Worm (Caenorhabditis elegans): ENCODE measurements around the gene nbet-1.

ce11 chrIV:5224238-5224637 is 14.9 kb downstream of the nbet-1 start, which contains the start of gene Y59E9AL.8:
- no peak for TF ChIP-seq unc-30 (tag; optimal IDR thresholded peaks at IDR 0.05)
- TF ChIP-seq egl-13 (tag; optimal IDR thresholded peaks at IDR 0.05), result no peak
- no peak for TF ChIP-seq lin-15B (tag; optimal IDR thresholded peaks at IDR 0.05)
- TF ChIP-seq nhr-12 (tag; optimal IDR thresholded peaks at IDR 0.05), result no peak
- no peak for TF ChIP-seq dpl-1 (GFP tag; optimal IDR thresholded peaks at IDR 0.05)
- TF ChIP-seq lin-13 (GFP tag; optimal IDR thresholded peaks at IDR 0.05), result no peak
- TF ChIP-seq blmp-1 (tag; optimal IDR thresholded peaks at IDR 0.05), result no peak
- TF ChIP-seq unc-62 (GFP tag; optimal IDR thresholded peaks at IDR 0.05), result no peak
- TF ChIP-seq mef-2 (tag; optimal IDR thresholded peaks at IDR 0.05), result no peak
- no peak for TF ChIP-seq snpc-4 (tag; optimal IDR thresholded peaks at IDR 0.05)
- no peak for TF ChIP-seq nhr-237 (tag; optimal IDR thresholded peaks at IDR 0.05)
- no peak for TF ChIP-seq irx-1 (tag; optimal IDR thresholded peaks at IDR 0.05)
- no peak for TF ChIP-seq lin-39 (tag; optimal IDR thresholded peaks at IDR 0.05)
- TF ChIP-seq ztf-11 (tag; optimal IDR thresholded peaks at IDR 0.05), result no peak

All from whole organism, L1 larva.